Worm (Caenorhabditis elegans) whole organism, mixed stage, embryonic: ENCODE measurements around the gene clec-234.

Source experiments
- M03D4.4 ChIP-seq: sonication (generic microtip); optimal IDR thresholded peaks from 2 replicates; lab custom pipeline; 2017; ENCODE audit warnings: mild to moderate bottlenecking, missing genetic modification characterization, missing compliant biosample characterization
- bed-3 ChIP-seq: fragments of 200-800 bp; sonication (Bioruptor generic); optimal IDR thresholded peaks from 3 replicates; lab custom pipeline; 2018; ENCODE audit warnings: mild to moderate bottlenecking, missing genetic modification characterization, moderate library complexity, missing compliant biosample characterization
- blmp-1 ChIP-seq: fragments of 150-350 bp; optimal IDR thresholded peaks from 2 replicates; lab custom pipeline; 2014; ENCODE audit warnings: missing biosample characterization, missing genetic modification characterization
- ceh-39 ChIP-seq: fragments of 150-350 bp; optimal IDR thresholded peaks from 2 replicates; lab custom pipeline; 2014; ENCODE audit warnings: missing biosample characterization, missing genetic modification characterization
- ceh-83 ChIP-seq: fragments of 200-800 bp; sonication (Bioruptor generic); optimal IDR thresholded peaks from 2 replicates; lab custom pipeline; 2018; ENCODE audit warnings: mild to moderate bottlenecking, missing genetic modification characterization, missing compliant biosample characterization
- ces-1 ChIP-seq: fragments of 150-350 bp; optimal IDR thresholded peaks from 2 replicates; lab custom pipeline; 2014; ENCODE audit warnings: missing biosample characterization, missing genetic modification reagents, missing genetic modification characterization
- cnd-1 ChIP-seq: fragments of 200-800 bp; sonication (Bioruptor generic); optimal IDR thresholded peaks from 2 replicates; lab custom pipeline; 2018; ENCODE audit warnings: mild to moderate bottlenecking, missing genetic modification characterization, missing compliant biosample characterization
- drap-1 ChIP-seq: fragments of 200-800 bp; sonication (Bioruptor generic); optimal IDR thresholded peaks from 3 replicates; lab custom pipeline; 2018; ENCODE audit warnings: mild to moderate bottlenecking, missing genetic modification characterization, missing compliant biosample characterization
- elt-1 ChIP-seq: sonication (generic microtip); optimal IDR thresholded peaks from 2 replicates; lab custom pipeline; 2017; ENCODE audit warnings: missing genetic modification characterization, mild to moderate bottlenecking, missing compliant biosample characterization, antibody characterized with exemption, moderate library complexity, borderline replicate concordance; ENCODE audit not compliant: insufficient read depth
- flh-1 ChIP-seq: fragments of 200-800 bp; sonication (Bioruptor generic); optimal IDR thresholded peaks from 2 replicates; lab custom pipeline; 2018; ENCODE audit warnings: mild to moderate bottlenecking, missing genetic modification characterization, moderate library complexity, missing compliant biosample characterization
- ham-2 ChIP-seq: fragments of 200-800 bp; sonication (Bioruptor generic); optimal IDR thresholded peaks from 2 replicates; lab custom pipeline; 2018; ENCODE audit warnings: mild to moderate bottlenecking, missing genetic modification characterization, missing compliant biosample characterization
- hlh-1 ChIP-seq: fragments of 150-350 bp; optimal IDR thresholded peaks from 2 replicates; lab custom pipeline; 2014; ENCODE audit warnings: missing biosample characterization, missing genetic modification reagents, missing genetic modification characterization
- lin-13 ChIP-seq: fragments of 150-350 bp; optimal IDR thresholded peaks from 2 replicates; lab custom pipeline; 2014; ENCODE audit warnings: missing biosample characterization, missing genetic modification characterization
- lin-32 ChIP-seq: fragments of 200-800 bp; sonication (Bioruptor generic); optimal IDR thresholded peaks from 2 replicates; lab custom pipeline; 2018; ENCODE audit warnings: mild to moderate bottlenecking, missing genetic modification characterization, missing compliant biosample characterization
- lsy-2 ChIP-seq: fragments of 150-350 bp; optimal IDR thresholded peaks from 2 replicates; lab custom pipeline; 2014; ENCODE audit warnings: missing biosample characterization, missing genetic modification characterization
- mab-5 ChIP-seq: fragments of 150-350 bp; optimal IDR thresholded peaks from 2 replicates; lab custom pipeline; 2014; ENCODE audit warnings: missing biosample characterization, missing genetic modification characterization
- mls-2 ChIP-seq: sonication (generic microtip); optimal IDR thresholded peaks from 2 replicates; lab custom pipeline; 2016; ENCODE audit warnings: mild to moderate bottlenecking, missing genetic modification characterization, moderate library complexity, missing compliant biosample characterization
- nhr-2 ChIP-seq: fragments of 150-350 bp; optimal IDR thresholded peaks from 2 replicates; lab custom pipeline; 2014; ENCODE audit warnings: missing biosample characterization, missing genetic modification characterization
- nhr-28 ChIP-seq: fragments of 150-350 bp; optimal IDR thresholded peaks from 2 replicates; lab custom pipeline; 2014; ENCODE audit warnings: missing biosample characterization, missing genetic modification characterization
- pha-4 ChIP-seq: fragments of 150-350 bp; optimal IDR thresholded peaks from 2 replicates; lab custom pipeline; 2018; ENCODE audit warnings: missing biosample characterization, missing genetic modification reagents, missing genetic modification characterization
- sem-2 ChIP-seq: fragments of 200-800 bp; sonication (Bioruptor generic); optimal IDR thresholded peaks from 2 replicates; lab custom pipeline; 2018; ENCODE audit warnings: mild to moderate bottlenecking, missing genetic modification characterization, missing compliant biosample characterization
- snpc-4 ChIP-seq: fragments of 150-350 bp; optimal IDR thresholded peaks from 2 replicates; lab custom pipeline; 2014; ENCODE audit warnings: missing biosample characterization, missing genetic modification characterization
- sptf-1 ChIP-seq: sonication (generic microtip); optimal IDR thresholded peaks from 2 replicates; lab custom pipeline; 2017; ENCODE audit warnings: mild to moderate bottlenecking, missing genetic modification characterization, moderate library complexity, missing compliant biosample characterization
- unc-120 ChIP-seq: sonication (generic microtip); optimal IDR thresholded peaks from 2 replicates; lab custom pipeline; 2017; ENCODE audit warnings: missing genetic modification characterization, missing compliant biosample characterization; ENCODE audit not compliant: poor library complexity, severe bottlenecking
- unc-39 ChIP-seq: fragments of 150-350 bp; optimal IDR thresholded peaks from 2 replicates; lab custom pipeline; 2014; ENCODE audit warnings: missing biosample characterization, missing genetic modification characterization
- unc-62 ChIP-seq: fragments of 150-350 bp; optimal IDR thresholded peaks from 2 replicates; lab custom pipeline; 2014; ENCODE audit warnings: missing biosample characterization, missing genetic modification reagents, missing genetic modification characterization
- zip-8 ChIP-seq: fragments of 150-350 bp; optimal IDR thresholded peaks from 2 replicates; lab custom pipeline; 2014; ENCODE audit warnings: missing biosample characterization, missing genetic modification characterization
- ztf-11 ChIP-seq: fragments of 150-350 bp; optimal IDR thresholded peaks from 2 replicates; lab custom pipeline; 2014; ENCODE audit warnings: missing biosample characterization, missing genetic modification characterization

clec-234 gene

ce11 chrV:16433471-16433870 is at the start of gene clec-234:
Gene clec-234 (minus strand): TSS chrV:16433571.
- TF ChIP-seq ceh-39 (no peak), flh-1 (no peak), mab-5 (tag; lab: Kevin White, UChicago) (no peak), unc-120 (tag; lab: Kevin White, UChicago) (no peak), cnd-1 (tag; lab: Kevin White, UChicago) (no peak), blmp-1 (no peak), nhr-28 (tag; lab: Kevin White, UChicago) (no peak), nhr-2 (no peak), zip-8 (tag; lab: Kevin White, UChicago) (no peak), snpc-4 (tag; lab: Kevin White, UChicago) (no peak), lin-32 (GFP tag; lab: Kevin White, UChicago) (no peak)

ce11 chrV:16483044-16483443 is 49.7 kb upstream of the clec-234 start, which contains the start of gene F57E7.2:
Gene F57E7.2 (minus strand): TSS chrV:16483144.
- TF ChIP-seq hlh-1 (tag; lab: Kevin White, UChicago) (no peak), lsy-2 (no peak), ceh-83 (GFP tag; lab: Kevin White, UChicago) (no peak), ces-1 (GFP tag; lab: Kevin White, UChicago) (no peak), ham-2 (GFP tag; lab: Kevin White, UChicago) (no peak), unc-120 (tag; lab: Kevin White, UChicago) (no peak), ztf-11 (tag; lab: Kevin White, UChicago) (no peak), unc-62 (GFP tag; lab: Kevin White, UChicago) (no peak), sem-2 (GFP tag; lab: Kevin White, UChicago) (no peak), M03D4.4 (tag; lab: Kevin White, UChicago) (no peak), flh-1 (no peak), zip-8 (tag; lab: Kevin White, UChicago) (no peak), bed-3 (GFP tag; lab: Kevin White, UChicago) (no peak), sptf-1 (no peak)

ce11 chrV:16480919-16481630 is 47.7 kb upstream of the clec-234 start, which contains the start of the genes F57E7.4 and spig-6:
Gene F57E7.4 (minus strand): TSS chrV:16481019.
Gene spig-6 (plus strand): TSS chrV:16481580.
- TF ChIP-seq drap-1 (GFP tag; lab: Kevin White, UChicago) (no peak), cnd-1 (tag; lab: Kevin White, UChicago) (no peak), lsy-2 (no peak), bed-3 (GFP tag; lab: Kevin White, UChicago) (no peak), flh-1 (no peak), M03D4.4 (tag; lab: Kevin White, UChicago) (no peak), pha-4 (no peak)

- TF ChIP-seq mab-5 (tag; lab: Kevin White, UChicago) (no peak), unc-39 (tag; lab: Kevin White, UChicago) (no peak), lin-13 (tag; lab: Kevin White, UChicago) (no peak), elt-1 (tag; lab: Kevin White, UChicago) (no peak), bed-3 (GFP tag; lab: Kevin White, UChicago) (no peak), sptf-1 (no peak)
Observed at ce11 chrV:16479275-16479674, 45.9 kb upstream of the clec-234 start, which contains the start of gene T08G3.11. Gene T08G3.11 (minus strand): TSS chrV:16479375.

ce11 chrV:16471995-16472563 is 38.7 kb upstream of the clec-234 start, which contains the start of gene srw-35:
Gene srw-35 (plus strand): TSS chrV:16472513.
- no peak for TF ChIP-seq unc-120 (tag; lab: Kevin White, UChicago)
- no peak for TF ChIP-seq lsy-2
- no peak for TF ChIP-seq ham-2 (GFP tag; lab: Kevin White, UChicago)
- no peak for TF ChIP-seq snpc-4 (tag; lab: Kevin White, UChicago)
- no peak for TF ChIP-seq unc-62 (GFP tag; lab: Kevin White, UChicago)
- TF ChIP-seq ceh-83 (GFP tag; lab: Kevin White, UChicago) = no peak
- TF ChIP-seq mls-2 (tag; lab: Kevin White, UChicago) = no peak
- no peak for TF ChIP-seq ces-1 (GFP tag; lab: Kevin White, UChicago)
- TF ChIP-seq hlh-1 (tag; lab: Kevin White, UChicago) = no peak
